Fruit fly (Drosophila melanogaster) whole organism, embryonic: ENCODE measurements around the gene CLS.

Source experiments
- Asciz ChIP-seq: fragments of 200-800 bp; sonication (Bioruptor generic); optimal IDR thresholded peaks from 2 replicates; lab custom pipeline; 2017; ENCODE audit warnings: missing biosample characterization, mild to moderate bottlenecking, missing genetic modification characterization, missing genetic modification reagents
- B-H1 ChIP-seq: fragments of 200-800 bp; sonication (Bioruptor generic); IDR thresholded peaks from 3 replicates; pipeline ENCODE4 v1.3.6; 2022; ENCODE audit warnings: missing biosample characterization, missing genetic modification characterization
- CG10431 ChIP-seq: fragments of 200-800 bp; sonication (Bioruptor generic); optimal IDR thresholded peaks from 3 replicates; lab custom pipeline; 2018; ENCODE audit warnings: missing biosample characterization, mild to moderate bottlenecking, missing genetic modification characterization
- CG12104 ChIP-seq: fragments of 200-800 bp; sonication (Bioruptor generic); optimal IDR thresholded peaks from 3 replicates; lab custom pipeline; 2016; ENCODE audit warnings: missing biosample characterization, missing genetic modification characterization
- CG12659 ChIP-seq: fragments of 200-800 bp; sonication (Bioruptor generic); optimal IDR thresholded peaks from 3 replicates; lab custom pipeline; 2017; ENCODE audit warnings: mild to moderate bottlenecking, missing biosample characterization, missing genetic modification reagents, missing genetic modification characterization
- CG13296 ChIP-seq: fragments of 200-800 bp; sonication (Bioruptor generic); optimal IDR thresholded peaks from 3 replicates; lab custom pipeline; 2018; ENCODE audit warnings: missing biosample characterization, mild to moderate bottlenecking, missing genetic modification characterization
- CG17385 ChIP-seq: fragments of 200-800 bp; sonication (Bioruptor generic); optimal IDR thresholded peaks from 3 replicates; lab custom pipeline; 2018; ENCODE audit warnings: missing biosample characterization, mild to moderate bottlenecking, missing genetic modification characterization
- CG1832 ChIP-seq: fragments of 200-800 bp; sonication (Bioruptor generic); optimal IDR thresholded peaks from 2 replicates; lab custom pipeline; 2017; ENCODE audit warnings: missing biosample characterization, mild to moderate bottlenecking, missing genetic modification characterization, inconsistent platforms
- CG2129 ChIP-seq: fragments of 200-800 bp; sonication (Bioruptor generic); IDR thresholded peaks from 2 replicates; pipeline ENCODE4 v1.3.6; 2022; ENCODE audit warnings: missing biosample characterization, missing genetic modification characterization; ENCODE audit not compliant: partially characterized antibody
- CG2202 ChIP-seq: fragments of 200-800 bp; sonication (Bioruptor generic); optimal IDR thresholded peaks from 2 replicates; lab custom pipeline; 2018; ENCODE audit warnings: missing biosample characterization, mild to moderate bottlenecking, missing genetic modification characterization
- CG2875 ChIP-seq: fragments of 200-800 bp; sonication (Bioruptor generic); optimal IDR thresholded peaks from 2 replicates; lab custom pipeline; 2017; ENCODE audit warnings: missing biosample characterization, mild to moderate bottlenecking, missing genetic modification characterization, missing genetic modification reagents
- CG3163 ChIP-seq: fragments of 200-800 bp; sonication (Bioruptor generic); optimal IDR thresholded peaks from 3 replicates; lab custom pipeline; 2016; ENCODE audit warnings: missing biosample characterization, missing genetic modification characterization
- CG4282 ChIP-seq: fragments of 200-800 bp; sonication (Bioruptor generic); optimal IDR thresholded peaks from 2 replicates; lab custom pipeline; 2016; ENCODE audit warnings: missing biosample characterization, missing genetic modification characterization
- CG5953 ChIP-seq: fragments of 200-800 bp; sonication (Bioruptor generic); IDR thresholded peaks from 2 replicates; pipeline ENCODE4 v1.3.6; 2022; ENCODE audit warnings: missing biosample characterization, missing genetic modification characterization
- CG7271 ChIP-seq: fragments of 200-800 bp; sonication (Bioruptor generic); optimal IDR thresholded peaks from 2 replicates; lab custom pipeline; 2018; ENCODE audit warnings: missing biosample characterization, mild to moderate bottlenecking, missing genetic modification characterization, moderate library complexity
- CG9437 ChIP-seq: fragments of 200-800 bp; sonication (Bioruptor generic); optimal IDR thresholded peaks from 2 replicates; lab custom pipeline; 2018; ENCODE audit warnings: missing biosample characterization, mild to moderate bottlenecking, missing genetic modification characterization
- Dbx ChIP-seq: fragments of 200-800 bp; sonication (Bioruptor generic); IDR thresholded peaks from 3 replicates; pipeline ENCODE4 v1.3.6; 2022; ENCODE audit warnings: missing biosample characterization, missing genetic modification characterization
- Dek ChIP-seq: fragments of 200-800 bp; sonication (Bioruptor generic); optimal IDR thresholded peaks from 3 replicates; lab custom pipeline; 2019; ENCODE audit warnings: missing biosample characterization, mild to moderate bottlenecking, missing genetic modification characterization, moderate library complexity
- Dref ChIP-seq: fragments of 200-800 bp; sonication (Bioruptor generic); IDR thresholded peaks from 2 replicates; pipeline ENCODE4 v1.3.6; 2022; ENCODE audit warnings: missing biosample characterization, missing genetic modification characterization
- Fer2 ChIP-seq: fragments of 200-800 bp; sonication (Bioruptor generic); optimal IDR thresholded peaks from 2 replicates; lab custom pipeline; 2018; ENCODE audit warnings: missing biosample characterization, mild to moderate bottlenecking, missing genetic modification characterization, moderate library complexity
- Hmx ChIP-seq: fragments of 200-800 bp; sonication (Bioruptor generic); optimal IDR thresholded peaks from 2 replicates; lab custom pipeline; 2016; ENCODE audit warnings: missing biosample characterization, missing genetic modification characterization
- Hsf ChIP-seq: fragments of 200-800 bp; sonication (Bioruptor generic); optimal IDR thresholded peaks from 3 replicates; lab custom pipeline; 2016; ENCODE audit warnings: missing biosample characterization, missing genetic modification characterization
- Lim3 ChIP-seq: fragments of 200-800 bp; sonication (Bioruptor generic); IDR thresholded peaks from 2 replicates; pipeline ENCODE4 v1.3.6; 2022; ENCODE audit warnings: missing biosample characterization, missing genetic modification characterization
- NC2β ChIP-seq: fragments of 200-800 bp; sonication (Bioruptor generic); optimal IDR thresholded peaks from 2 replicates; lab custom pipeline; 2016; ENCODE audit warnings: missing biosample characterization, missing genetic modification characterization
- Nf-YB ChIP-seq: fragments of 200-800 bp; sonication (Bioruptor generic); optimal IDR thresholded peaks from 3 replicates; lab custom pipeline; 2019; ENCODE audit warnings: missing biosample characterization, mild to moderate bottlenecking, missing genetic modification characterization, moderate library complexity
- Sry-δ ChIP-seq: fragments of 200-800 bp; sonication (Bioruptor generic); optimal IDR thresholded peaks from 2 replicates; lab custom pipeline; 2016; ENCODE audit warnings: missing biosample characterization, missing genetic modification characterization
- Tbp ChIP-seq: fragments of >200 bp; optimal IDR thresholded peaks from 2 replicates; lab custom pipeline; 2018; ENCODE audit warnings: missing biosample characterization, missing genetic modification characterization
- Xrp1 ChIP-seq: fragments of 200-800 bp; sonication (Bioruptor generic); IDR thresholded peaks from 2 replicates; pipeline ENCODE4 v1.3.6; 2022; ENCODE audit warnings: missing biosample characterization, missing genetic modification characterization
- ap ChIP-seq: fragments of 200-800 bp; sonication (Bioruptor generic); IDR thresholded peaks from 2 replicates; pipeline ENCODE4 v1.3.6; 2022; ENCODE audit warnings: missing biosample characterization, missing genetic modification characterization
- br ChIP-seq: fragments of >200 bp; optimal IDR thresholded peaks from 2 replicates; lab custom pipeline; 2017
- chif ChIP-seq, 2 experiments: fragments of 200-800 bp; sonication (Bioruptor generic); optimal IDR thresholded peaks; 3 replicates each; lab custom pipeline; 2016; ENCODE audit warnings: missing biosample characterization in 2 of 2, missing genetic modification characterization in 2 of 2
- crc ChIP-seq: fragments of 200-800 bp; sonication (Bioruptor generic); optimal IDR thresholded peaks from 2 replicates; lab custom pipeline; 2016; ENCODE audit warnings: missing biosample characterization, missing genetic modification characterization
- crp ChIP-seq, 2 experiments: fragments of 200-800 bp; sonication (Bioruptor generic); optimal IDR thresholded peaks; 2 replicates in 1 of 2; 3 replicates in 1 of 2; lab custom pipeline; 2017; ENCODE audit warnings: missing biosample characterization in 2 of 2, missing genetic modification characterization in 2 of 2, mild to moderate bottlenecking in 1 of 2, moderate library complexity in 1 of 2
- dmrt11E ChIP-seq: fragments of 200-800 bp; sonication (Bioruptor generic); optimal IDR thresholded peaks from 3 replicates; lab custom pipeline; 2018; ENCODE audit warnings: missing biosample characterization, mild to moderate bottlenecking, missing genetic modification characterization, moderate library complexity
- fd102C ChIP-seq: fragments of 200-800 bp; sonication (Bioruptor generic); optimal IDR thresholded peaks from 2 replicates; lab custom pipeline; 2018; ENCODE audit warnings: missing biosample characterization, mild to moderate bottlenecking, missing genetic modification characterization, moderate library complexity
- fd64A ChIP-seq: fragments of 200-800 bp; sonication (Bioruptor generic); optimal IDR thresholded peaks from 3 replicates; lab custom pipeline; 2018; ENCODE audit warnings: missing biosample characterization, mild to moderate bottlenecking, missing genetic modification characterization
- gfzf ChIP-seq: fragments of 200-800 bp; sonication (Bioruptor generic); optimal IDR thresholded peaks from 2 replicates; lab custom pipeline; 2016; ENCODE audit warnings: missing biosample characterization, mild to moderate bottlenecking, missing genetic modification characterization, moderate library complexity
- grau ChIP-seq: fragments of 200-800 bp; optimal IDR thresholded peaks from 3 replicates; lab custom pipeline; 2019; ENCODE audit warnings: missing biosample characterization, mild to moderate bottlenecking, missing genetic modification characterization, moderate library complexity
- hbn ChIP-seq: fragments of 200-800 bp; sonication (Bioruptor generic); IDR thresholded peaks from 2 replicates; pipeline ENCODE4 v1.3.6; 2022; ENCODE audit warnings: missing biosample characterization, missing genetic modification characterization; ENCODE audit not compliant: partially characterized antibody
- ind ChIP-seq: fragments of 200-800 bp; sonication (Bioruptor generic); optimal IDR thresholded peaks from 3 replicates; lab custom pipeline; 2016; ENCODE audit warnings: missing biosample characterization, missing genetic modification characterization
- jigr1 ChIP-seq: fragments of 200-800 bp; sonication (Bioruptor generic); IDR thresholded peaks from 3 replicates; pipeline ENCODE4 v1.3.6; 2022; ENCODE audit warnings: missing biosample characterization, missing genetic modification characterization
- lab ChIP-seq: fragments of 200-800 bp; sonication (Bioruptor generic); optimal IDR thresholded peaks from 3 replicates; lab custom pipeline; 2017; ENCODE audit warnings: missing biosample characterization, missing genetic modification characterization, mild to moderate bottlenecking, moderate library complexity, missing genetic modification reagents
- lbe ChIP-seq: fragments of 200-800 bp; sonication (Bioruptor generic); optimal IDR thresholded peaks from 2 replicates; lab custom pipeline; 2016; ENCODE audit warnings: missing biosample characterization, mild to moderate bottlenecking, missing genetic modification characterization
- otp ChIP-seq: fragments of 200-800 bp; sonication (Bioruptor generic); IDR thresholded peaks from 3 replicates; pipeline ENCODE4, ENCODE4 v1.3.6; 2022; ENCODE audit warnings: missing biosample characterization, missing genetic modification characterization
- pfk ChIP-seq: fragments of 200-800 bp; sonication (Bioruptor generic); optimal IDR thresholded peaks from 2 replicates; lab custom pipeline; 2018; ENCODE audit warnings: missing biosample characterization, mild to moderate bottlenecking, missing genetic modification characterization, moderate library complexity
- psq ChIP-seq: fragments of 200-800 bp; sonication (Bioruptor generic); optimal IDR thresholded peaks from 2 replicates; lab custom pipeline; 2017; ENCODE audit warnings: missing biosample characterization, missing genetic modification characterization
- sim ChIP-seq: fragments of 200-800 bp; sonication (Bioruptor generic); IDR thresholded peaks from 2 replicates; pipeline ENCODE4 v1.3.6; 2022; ENCODE audit warnings: missing biosample characterization, missing genetic modification characterization
- so ChIP-seq: fragments of 200-800 bp; sonication (Bioruptor generic); IDR thresholded peaks from 3 replicates; pipeline ENCODE4 v1.3.6; 2022; ENCODE audit warnings: missing biosample characterization, missing genetic modification characterization
- tll ChIP-seq, 2 experiments: fragments of 200-800 bp in 1 of 2; fragments of >200 bp in 1 of 2; sonication (Bioruptor generic) in 1 of 2; optimal IDR thresholded peaks; 2 replicates each; lab custom pipeline; 2017 to 2019; ENCODE audit warnings: missing biosample characterization in 2 of 2, missing genetic modification characterization in 2 of 2, mild to moderate bottlenecking in 1 of 2, moderate library complexity in 1 of 2

Gene CLS

dm6 chr3R:25646882-25647518, 40.2 kb downstream of the CLS start (continued):
- TF ChIP-seq CG12104 (GFP tag; lab: Kevin White, UChicago): peak; percentile 88
- TF ChIP-seq Dbx: peak; percentile 94
- TF ChIP-seq Tbp: no peak
- TF ChIP-seq tll (GFP tag; optimal IDR thresholded peaks at IDR 0.05; lab: Kevin White, UChicago): peak; percentile 58 to 74
- peak; percentile 87 for TF ChIP-seq hbn (GFP tag; lab: Robert Waterston, UW)
- TF ChIP-seq chif (GFP tag; optimal IDR thresholded peaks at IDR 0.05; lab: Kevin White, UChicago): peak; percentile 94 to 96
- no peak for TF ChIP-seq br (lab: Kevin White, UChicago)
- TF ChIP-seq crp (GFP tag; optimal IDR thresholded peaks at IDR 0.05; lab: Kevin White, UChicago): peak in 1 of 2 experiments; percentile 62
- peak; percentile 77 for TF ChIP-seq ap
- TF ChIP-seq CG1832 (GFP tag; lab: Kevin White, UChicago): peak; percentile 80
- TF ChIP-seq fd64A (GFP tag; lab: Kevin White, UChicago): peak; percentile 70
- peak; percentile 95 for TF ChIP-seq CG12659 (GFP tag; lab: Kevin White, UChicago)
- peak; percentile 89 for TF ChIP-seq NC2β (GFP tag; lab: Kevin White, UChicago)
- peak; percentile 89 for TF ChIP-seq otp
- TF ChIP-seq Dek (tag; lab: Kevin White, UChicago): peak; percentile 85
- peak; percentile 95 for TF ChIP-seq Hsf (GFP tag; lab: Kevin White, UChicago)
- TF ChIP-seq CG4282 (GFP tag; lab: Kevin White, UChicago): peak; percentile 94
- TF ChIP-seq pfk (GFP tag; lab: Kevin White, UChicago): peak; percentile 45
- TF ChIP-seq CG17385: peak; percentile 85
- TF ChIP-seq grau: peak; percentile 90
- peak; percentile 72; the same call in 2 of the 3 replicates for TF ChIP-seq B-H1
- peak; percentile 99 for TF ChIP-seq Sry-δ
- TF ChIP-seq Hmx (GFP tag; lab: Kevin White, UChicago): peak; percentile 89
- TF ChIP-seq Nf-YB (GFP tag; lab: Kevin White, UChicago): peak; percentile 73
- peak; percentile 83 for TF ChIP-seq psq (GFP tag; lab: Kevin White, UChicago)
- peak; percentile 92 for TF ChIP-seq CG2129 (GFP tag; lab: Robert Waterston, UW)
- peak; percentile 73 for TF ChIP-seq Lim3
- TF ChIP-seq CG10431 (GFP tag; lab: Kevin White, UChicago): peak; percentile 70
- TF ChIP-seq dmrt11E (tag; lab: Kevin White, UChicago): peak; percentile 89
- peak; percentile 48 for TF ChIP-seq gfzf (GFP tag; lab: Kevin White, UChicago)
- peak; percentile 87 for TF ChIP-seq crc (GFP tag; lab: Kevin White, UChicago)
- TF ChIP-seq Fer2 (tag; lab: Kevin White, UChicago): peak; percentile 88
- TF ChIP-seq lab (GFP tag; lab: Kevin White, UChicago): peak; percentile 95
- TF ChIP-seq CG3163 (GFP tag; lab: Kevin White, UChicago): peak; percentile 86
- TF ChIP-seq CG2202 (tag; lab: Kevin White, UChicago): peak; percentile 78
- peak; percentile 85 for TF ChIP-seq Xrp1
- TF ChIP-seq CG7271 (tag; lab: Kevin White, UChicago): peak; percentile 64
- TF ChIP-seq CG13296 (GFP tag; lab: Kevin White, UChicago): peak; percentile 89
- TF ChIP-seq Dref: peak; percentile 47
- TF ChIP-seq jigr1 (GFP tag; lab: Robert Waterston, UW): peak; percentile 83; the same call in 2 of the 3 replicates
- peak; percentile 65; the same call in 1 of the 2 replicates for TF ChIP-seq sim
- peak; percentile 79 for TF ChIP-seq CG2875 (GFP tag; lab: Kevin White, UChicago)
- peak; percentile 83 for TF ChIP-seq CG5953 (GFP tag; lab: Robert Waterston, UW)
- peak; percentile 55 for TF ChIP-seq fd102C (GFP tag; lab: Kevin White, UChicago)
- peak; percentile 63 for TF ChIP-seq Asciz (GFP tag; lab: Kevin White, UChicago)
- TF ChIP-seq ind (GFP tag; lab: Kevin White, UChicago): peak; percentile 96
- peak; percentile 66 for TF ChIP-seq lbe (GFP tag; lab: Kevin White, UChicago)
- peak; percentile 89 for TF ChIP-seq so (GFP tag; lab: Robert Waterston, UW)
- peak; percentile 80 for TF ChIP-seq CG9437
